Fruit fly (Drosophila melanogaster): ENCODE data around the gene CG15537.

DNA sequence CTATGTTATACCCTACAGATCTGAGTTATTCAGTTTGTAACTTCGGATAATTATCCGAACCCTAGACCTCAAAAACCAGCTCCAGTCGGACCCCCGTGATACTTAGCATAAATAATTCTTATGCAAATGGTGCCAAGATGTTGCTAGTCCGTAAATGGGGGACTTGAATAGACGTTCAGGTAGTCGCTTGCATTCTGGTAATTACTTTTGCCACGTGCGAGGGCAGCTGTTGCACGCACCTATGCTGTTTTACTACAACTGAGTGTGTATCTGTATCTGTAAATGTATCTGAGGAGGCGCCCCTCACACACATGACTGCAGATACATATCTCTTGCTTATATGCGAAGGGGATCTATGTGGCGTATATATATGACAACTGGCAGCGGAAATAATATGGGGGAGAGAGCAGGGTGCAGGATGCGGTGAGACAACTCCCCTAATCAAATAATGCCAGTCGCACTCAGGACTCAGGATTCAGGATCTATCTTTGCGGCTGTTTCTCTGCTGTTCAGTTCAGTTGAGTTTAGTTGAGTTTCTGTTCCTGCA is 31.3 kb upstream of the CG15537 start:
- TF ChIP-seq Dif (GFP tag; optimal IDR thresholded peaks at IDR 0.05; ENCODE audit: partially characterized antibody) (no peak), pan (optimal IDR thresholded peaks at IDR 0.05) (no peak), HLH106 (tag; optimal IDR thresholded peaks at IDR 0.05) (no peak), woc (GFP tag; optimal IDR thresholded peaks at IDR 0.05) (no peak), CG9705 (GFP tag; optimal IDR thresholded peaks at IDR 0.05) (no peak), Hr78 (GFP tag; optimal IDR thresholded peaks at IDR 0.05) (no peak), OdsH (GFP tag; optimal IDR thresholded peaks at IDR 0.05) (no peak), lola (GFP tag; optimal IDR thresholded peaks at IDR 0.05) (no peak), sv (GFP tag; optimal IDR thresholded peaks at IDR 0.05) (no peak), psq (GFP tag; optimal IDR thresholded peaks at IDR 0.05) (no peak)

Measured in whole organism, wandering third instar larva.